Fruit fly (Drosophila melanogaster): ENCODE results near the gene RecQ5.

RecQ5 gene

DNA sequence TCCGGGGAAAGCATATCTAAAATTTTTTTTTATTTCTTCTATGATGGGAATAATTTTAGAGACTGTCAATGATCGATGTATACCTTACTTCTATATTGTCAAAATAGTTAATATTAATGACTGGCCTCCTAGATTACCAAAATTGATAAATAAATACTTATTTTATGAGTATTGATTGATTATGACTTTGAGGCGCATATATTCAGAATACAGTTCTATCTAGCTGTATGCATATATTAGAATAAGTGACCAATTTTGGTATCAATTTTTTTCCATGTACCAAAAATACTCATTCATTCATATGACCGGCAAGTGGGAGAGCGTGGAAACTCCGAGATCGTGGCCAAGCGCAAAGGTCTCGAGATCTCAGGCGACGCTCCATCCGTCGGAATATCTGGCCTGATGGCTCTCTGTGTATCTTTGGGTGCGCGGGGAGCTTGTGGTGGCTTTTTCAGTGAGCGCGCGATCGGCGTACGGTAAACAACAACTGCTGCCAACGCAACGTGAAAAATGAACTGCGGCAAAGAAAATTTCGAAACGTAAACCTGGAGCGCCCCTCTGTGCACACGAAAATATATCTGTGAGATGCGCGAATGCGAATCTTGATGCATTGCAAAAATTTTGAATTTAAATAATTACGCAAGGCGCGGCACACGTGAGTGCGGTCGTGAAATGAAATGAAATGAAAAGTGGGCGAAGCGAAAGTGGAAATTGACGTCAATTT is 40.7 kb upstream of the RecQ5 start, which contains the start of the genes CG43121 and ome (continued):
- TF ChIP-seq nerfin-1 (tag; optimal IDR thresholded peaks at IDR 0.05) (no peak), ranshi (GFP tag; IDR thresholded peaks at IDR 0.05) (no peak), oc (tag; optimal IDR thresholded peaks at IDR 0.05) (peak; percentile 38), vnd (GFP tag; IDR thresholded peaks at IDR 0.05; ENCODE audit: partially characterized antibody) (no peak), CG32772 (GFP tag; IDR thresholded peaks at IDR 0.05) (no peak), Mes4 (GFP tag; optimal IDR thresholded peaks at IDR 0.05) (no peak), CG16863 (GFP tag; optimal IDR thresholded peaks at IDR 0.05) (no peak), Hey (tag; optimal IDR thresholded peaks at IDR 0.05) (no peak), D19B (GFP tag; optimal IDR thresholded peaks at IDR 0.05) (no peak), MTF-1 (GFP tag; optimal IDR thresholded peaks at IDR 0.05; ENCODE audit: borderline replicate concordance) (peak; percentile 42), CG3995 (GFP tag; optimal IDR thresholded peaks at IDR 0.05) (no peak), Atf3 (GFP tag; optimal IDR thresholded peaks at IDR 0.05) (no peak), Doc3 (GFP tag; IDR thresholded peaks at IDR 0.05; ENCODE audit: partially characterized antibody) (no peak), zen2 (GFP tag; IDR thresholded peaks at IDR 0.05; ENCODE audit: partially characterized antibody) (no peak), so (GFP tag; IDR thresholded peaks at IDR 0.05) (peak; percentile 51; the same call in 1 of the 3 replicates), CG14965 (GFP tag; optimal IDR thresholded peaks at IDR 0.05; ENCODE audit: borderline replicate concordance) (no peak), esg (GFP tag; conservative IDR thresholded peaks at IDR 0.05) (no peak), hth (optimal IDR thresholded peaks at IDR 0.05) (no peak), pros (GFP tag; optimal IDR thresholded peaks at IDR 0.05) (no peak), exex (tag; optimal IDR thresholded peaks at IDR 0.05) (no peak), jigr1 (GFP tag; IDR thresholded peaks at IDR 0.05) (no peak), tx (GFP tag; optimal IDR thresholded peaks at IDR 0.05) (no peak), ci (GFP tag; IDR thresholded peaks at IDR 0.05) (peak; percentile 81), Awh (GFP tag; IDR thresholded peaks at IDR 0.05) (no peak), usp (GFP tag; optimal IDR thresholded peaks at IDR 0.05) (no peak), CG10366 (GFP tag; IDR thresholded peaks at IDR 0.05) (no peak), CG9437 (GFP tag; optimal IDR thresholded peaks at IDR 0.05) (peak; percentile 24), crc (GFP tag; optimal IDR thresholded peaks at IDR 0.05) (no peak), p53 (GFP tag; optimal IDR thresholded peaks at IDR 0.05) (peak; percentile 11), CHES-1-like (GFP tag; optimal IDR thresholded peaks at IDR 0.05) (no peak), Med (GFP tag) (peak; percentile 85), CG12942 (GFP tag; optimal IDR thresholded peaks at IDR 0.05) (no peak), tup (GFP tag; optimal IDR thresholded peaks at IDR 0.05) (no peak), Elba2 (GFP tag; optimal IDR thresholded peaks at IDR 0.05) (no peak), Fer1 (GFP tag; optimal IDR thresholded peaks at IDR 0.05) (peak; percentile 43), CG31224 (GFP tag; IDR thresholded peaks at IDR 0.05) (0 out of 2 replicates have a peak, but pooled peaks have one; percentile 12), CG12299 (tag; optimal IDR thresholded peaks at IDR 0.05) (no peak), CG12744 (GFP tag; optimal IDR thresholded peaks at IDR 0.05) (no peak), CG14050 (GFP tag; IDR thresholded peaks at IDR 0.05) (no peak), D19A (tag; optimal IDR thresholded peaks at IDR 0.05) (no peak), zen (tag; optimal IDR thresholded peaks at IDR 0.05) (no peak), kah (GFP tag; optimal IDR thresholded peaks at IDR 0.05) (no peak), Hr78 (GFP tag; optimal IDR thresholded peaks at IDR 0.05) (peak in 1 of 2 experiments; percentile 36), CG2875 (GFP tag; optimal IDR thresholded peaks at IDR 0.05) (peak; percentile 10), CG6654 (GFP tag; optimal IDR thresholded peaks at IDR 0.05) (no peak), unpg (GFP tag; optimal IDR thresholded peaks at IDR 0.05) (peak; percentile 22), knrl (GFP tag; IDR thresholded peaks at IDR 0.05; ENCODE audit: partially characterized antibody) (no peak), ind (GFP tag; optimal IDR thresholded peaks at IDR 0.05) (no peak), CG2202 (tag; optimal IDR thresholded peaks at IDR 0.05) (no peak), CG6689 (GFP tag; IDR thresholded peaks at IDR 0.05) (no peak)
